Worm (Caenorhabditis elegans) whole organism, midembryonic: Measurements from ENCODE around the gene npr-4.

Source experiments
- T22C8.4 ChIP-seq: fragments of 200-800 bp; sonication (Bioruptor generic); IDR thresholded peaks from 2 replicates; pipeline ENCODE4 v1.3.6; 2022; ENCODE audit warnings: missing genetic modification characterization, missing compliant biosample characterization
- cog-1 ChIP-seq: sonication (generic microtip); optimal IDR thresholded peaks from 2 replicates; lab custom pipeline; 2016; ENCODE audit warnings: missing genetic modification characterization, missing compliant biosample characterization
- flt-1 ChIP-seq: fragments of 200-800 bp; sonication (Bioruptor generic); IDR thresholded peaks from 2 replicates; pipeline ENCODE4 v1.3.6; 2022; ENCODE audit warnings: missing genetic modification characterization, missing compliant biosample characterization
- klf-2 ChIP-seq: fragments of 200-800 bp; sonication (Bioruptor generic); conservative IDR thresholded peaks from 2 replicates; pipeline ENCODE4 v1.3.6; 2022; ENCODE audit warnings: missing genetic modification reagents, missing genetic modification characterization, missing compliant biosample characterization
- med-1 ChIP-seq: sonication (generic microtip); optimal IDR thresholded peaks from 2 replicates; lab custom pipeline; 2017; ENCODE audit warnings: missing genetic modification characterization, mild to moderate bottlenecking, missing compliant biosample characterization, antibody characterized with exemption, missing genetic modification reagents; ENCODE audit not compliant: insufficient read depth
- ref-1 ChIP-seq: fragments of 200-800 bp; sonication (Bioruptor generic); conservative IDR thresholded peaks from 2 replicates; pipeline ENCODE4 v1.3.6; 2022; ENCODE audit warnings: missing genetic modification reagents, missing genetic modification characterization, missing compliant biosample characterization
- tab-1 ChIP-seq: fragments of 200-800 bp; sonication (Bioruptor generic); IDR thresholded peaks from 2 replicates; pipeline ENCODE4 v1.3.6; 2022; ENCODE audit warnings: missing genetic modification characterization, missing compliant biosample characterization
- ztf-23 ChIP-seq: fragments of 200-800 bp; sonication (Bioruptor generic); IDR thresholded peaks from 2 replicates; pipeline ENCODE4 v1.3.6; 2022; ENCODE audit warnings: missing genetic modification reagents, missing genetic modification characterization, missing compliant biosample characterization
- ztf-29 ChIP-seq: fragments of 200-800 bp; sonication (Bioruptor generic); IDR thresholded peaks from 2 replicates; pipeline ENCODE4 v1.3.6; 2022; ENCODE audit warnings: missing genetic modification reagents, missing genetic modification characterization, missing compliant biosample characterization

Gene npr-4

DNA sequence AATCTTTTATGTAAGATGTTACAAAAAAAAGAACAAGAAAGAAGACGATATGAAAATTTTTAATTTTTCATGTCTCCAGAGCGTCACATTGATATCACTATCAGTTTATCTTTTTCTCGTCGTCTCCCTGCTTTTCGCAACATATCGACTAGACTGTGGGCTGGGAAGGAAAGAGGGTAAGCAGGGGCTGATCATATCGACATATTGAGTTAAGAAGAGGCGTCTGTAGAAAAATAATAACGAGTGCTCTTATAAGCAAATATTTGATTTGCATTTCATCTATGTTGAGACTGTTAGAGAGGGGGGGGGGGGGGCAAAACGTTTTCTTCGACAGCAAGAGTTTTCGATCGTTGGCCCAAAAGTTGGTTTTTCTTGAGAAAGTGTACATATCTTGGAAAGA, 32.5 kb downstream of the npr-4 start:
- TF ChIP-seq T22C8.4: no peak
- TF ChIP-seq ztf-29 (GFP tag; lab: Robert Waterston, UW): no peak
- no peak for TF ChIP-seq klf-2 (GFP tag; lab: Robert Waterston, UW)
- TF ChIP-seq tab-1 (GFP tag; lab: Robert Waterston, UW): no peak
- no peak for TF ChIP-seq cog-1
- TF ChIP-seq flt-1 (GFP tag; lab: Robert Waterston, UW): no peak
- TF ChIP-seq med-1 (GFP tag; lab: Kevin White, UChicago): no peak
- no peak for TF ChIP-seq ref-1 (GFP tag; lab: Robert Waterston, UW)
- no peak for TF ChIP-seq ztf-23

DNA sequence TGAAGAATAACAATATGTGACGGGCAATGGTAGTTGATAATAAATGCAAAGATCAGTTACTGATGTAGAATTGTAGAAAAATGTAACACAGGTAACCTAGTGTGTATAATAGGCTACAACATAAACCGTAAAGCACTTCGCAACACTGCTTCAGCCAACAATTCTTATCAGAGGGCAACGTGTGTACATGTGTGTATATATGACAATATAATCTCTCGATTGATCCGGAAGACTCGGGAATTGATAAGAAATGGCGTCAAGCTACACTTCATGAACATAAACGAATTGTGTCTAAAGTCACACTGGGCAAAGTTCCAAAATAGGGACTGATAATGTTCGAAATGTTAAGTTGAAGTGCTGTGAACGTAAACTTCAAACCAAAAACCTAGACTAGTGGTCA, 33.0 kb downstream of the npr-4 start:
- TF ChIP-seq flt-1 (GFP tag; lab: Robert Waterston, UW): no peak
- TF ChIP-seq ztf-29 (GFP tag; lab: Robert Waterston, UW): no peak
- TF ChIP-seq cog-1: no peak
- TF ChIP-seq ref-1 (GFP tag; lab: Robert Waterston, UW): no peak
- TF ChIP-seq klf-2 (GFP tag; lab: Robert Waterston, UW): no peak
- no peak for TF ChIP-seq ztf-23
- no peak for TF ChIP-seq med-1 (GFP tag; lab: Kevin White, UChicago)
- no peak for TF ChIP-seq T22C8.4
- no peak for TF ChIP-seq tab-1 (GFP tag; lab: Robert Waterston, UW)

DNA sequence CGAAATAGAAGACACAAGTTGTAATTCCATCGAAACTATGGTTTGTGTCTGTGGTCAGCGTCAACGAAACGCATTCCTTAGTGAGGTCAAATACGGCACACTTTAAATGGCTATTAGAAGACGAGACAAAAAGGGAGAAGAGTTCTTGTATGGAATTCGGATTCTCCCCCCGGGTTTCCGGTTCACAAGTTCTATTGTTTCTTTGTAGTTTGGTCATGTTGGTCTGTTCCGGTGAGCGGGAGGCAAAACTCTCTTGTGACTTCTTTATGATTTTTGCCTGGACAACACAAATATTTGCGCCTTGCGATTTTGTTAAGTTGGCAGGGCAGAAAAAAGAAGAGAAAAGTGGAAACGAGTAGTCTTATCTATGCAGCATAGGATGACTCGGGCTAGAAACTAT, 33.6 kb downstream of the npr-4 start:
- TF ChIP-seq tab-1 (GFP tag; lab: Robert Waterston, UW) (no peak), ztf-23 (no peak), cog-1 (no peak), ref-1 (GFP tag; lab: Robert Waterston, UW) (no peak), med-1 (GFP tag; lab: Kevin White, UChicago) (no peak)

DNA sequence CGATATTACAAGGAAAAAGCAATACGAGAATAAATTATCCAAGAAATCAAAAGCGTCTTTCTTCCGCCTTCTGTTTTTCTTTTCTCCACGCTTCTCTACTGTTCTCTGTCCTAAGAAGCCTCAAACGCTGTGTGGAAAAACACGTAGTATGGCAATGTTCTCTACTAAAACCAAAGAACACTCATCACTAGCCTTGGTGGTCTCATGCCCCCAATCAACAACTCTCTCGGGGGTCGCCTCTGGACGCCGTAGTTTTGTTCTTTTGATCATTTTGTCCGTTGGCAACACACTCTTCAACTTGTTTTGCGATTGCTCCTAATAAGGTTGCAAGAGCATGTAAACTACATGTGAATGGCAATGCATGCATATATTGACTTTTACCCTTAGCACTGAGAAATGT, 34.2 kb downstream of the npr-4 start:
- no peak for TF ChIP-seq ztf-29 (GFP tag; lab: Robert Waterston, UW)
- TF ChIP-seq cog-1: no peak
- no peak for TF ChIP-seq T22C8.4
- no peak for TF ChIP-seq klf-2 (GFP tag; lab: Robert Waterston, UW)
- TF ChIP-seq med-1 (GFP tag; lab: Kevin White, UChicago): no peak

DNA sequence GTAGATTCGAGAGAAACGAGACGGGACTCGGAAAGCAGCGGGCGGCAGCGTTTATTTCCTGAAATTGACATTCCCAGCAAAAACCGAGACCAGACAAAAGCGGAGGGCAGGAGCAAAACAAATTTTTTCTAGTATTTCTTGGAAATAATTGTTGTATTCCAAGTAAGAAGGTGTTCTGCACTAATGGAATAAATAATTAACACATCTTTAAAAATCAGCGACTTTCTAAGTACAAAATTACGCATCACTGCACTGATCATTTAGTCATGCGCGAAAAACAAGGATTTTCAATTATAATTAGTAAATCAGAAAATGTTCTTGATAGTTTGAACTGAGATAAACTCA, 35.0 kb downstream of the npr-4 start:
- TF ChIP-seq T22C8.4 (no peak), ref-1 (GFP tag; lab: Robert Waterston, UW) (no peak), cog-1 (no peak), klf-2 (GFP tag; lab: Robert Waterston, UW) (no peak), ztf-29 (GFP tag; lab: Robert Waterston, UW) (no peak), flt-1 (GFP tag; lab: Robert Waterston, UW) (no peak), tab-1 (GFP tag; lab: Robert Waterston, UW) (no peak), med-1 (GFP tag; lab: Kevin White, UChicago) (no peak), ztf-23 (no peak)

DNA sequence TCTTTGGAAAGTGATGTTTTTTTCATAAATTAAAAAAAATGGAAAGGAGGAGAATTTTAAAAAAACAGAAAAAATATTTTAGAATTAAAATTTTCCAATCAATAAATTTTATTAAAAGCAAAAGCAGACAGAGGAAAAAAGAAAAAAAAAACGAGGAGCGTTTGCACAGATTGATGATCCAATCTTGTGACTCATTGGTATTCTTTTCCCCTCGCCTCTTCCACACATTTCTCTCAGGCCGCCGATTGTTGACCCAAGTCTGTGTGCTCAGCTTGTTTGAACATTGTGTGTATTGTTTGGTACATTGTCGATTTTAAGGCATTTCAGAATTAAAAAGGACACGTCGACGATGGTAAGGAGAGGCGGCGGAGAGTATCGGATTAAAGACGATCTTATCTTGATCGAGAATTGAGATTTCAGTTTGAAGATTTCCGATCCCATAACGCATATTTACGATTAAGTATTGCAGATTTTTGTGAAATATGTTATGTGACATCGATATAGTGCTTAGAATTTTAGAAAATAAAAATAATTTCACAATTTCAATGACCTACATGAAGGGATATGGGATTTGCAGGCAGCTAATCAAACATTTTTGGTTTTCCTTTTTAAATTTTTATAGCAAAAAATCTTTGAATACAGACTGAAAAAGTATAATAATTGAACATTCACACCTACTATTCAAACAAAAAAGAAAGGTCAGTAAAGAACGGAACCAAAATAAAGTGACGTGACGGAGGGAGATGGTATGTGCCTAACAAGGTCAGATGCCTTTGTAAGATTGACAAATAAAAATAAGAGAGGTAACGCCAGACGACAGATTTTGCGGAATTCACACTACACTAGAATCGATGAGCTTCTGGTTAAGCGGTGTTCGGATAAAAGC, 35.6 kb downstream of the npr-4 start:
- TF ChIP-seq ztf-23 (no peak), T22C8.4 (no peak), ztf-29 (GFP tag; lab: Robert Waterston, UW) (no peak), tab-1 (GFP tag; lab: Robert Waterston, UW) (no peak), ref-1 (GFP tag; lab: Robert Waterston, UW) (no peak), cog-1 (no peak), klf-2 (GFP tag; lab: Robert Waterston, UW) (no peak), med-1 (GFP tag; lab: Kevin White, UChicago) (no peak), flt-1 (GFP tag; lab: Robert Waterston, UW) (no peak)

DNA sequence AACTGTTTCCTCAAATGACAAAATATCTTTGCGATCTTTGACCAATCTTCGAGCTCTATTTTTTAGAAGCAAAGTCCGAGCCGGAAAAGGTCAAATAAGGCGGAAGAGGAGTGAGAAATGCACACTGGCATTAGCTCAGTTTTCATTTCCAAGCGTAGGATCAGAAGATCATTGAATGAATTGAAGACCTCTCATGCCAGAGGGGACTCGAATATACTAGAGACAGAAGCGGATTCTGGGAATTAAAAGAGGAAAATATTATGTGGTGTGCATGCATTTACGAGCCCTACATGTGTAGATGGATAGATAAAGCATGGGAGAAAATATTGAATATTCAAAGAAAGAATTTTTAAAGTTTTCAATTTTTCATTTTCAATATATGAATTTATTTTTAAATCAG, 38.1 kb downstream of the npr-4 start:
- no peak for TF ChIP-seq cog-1
- no peak for TF ChIP-seq klf-2 (GFP tag; lab: Robert Waterston, UW)
- TF ChIP-seq med-1 (GFP tag; lab: Kevin White, UChicago): no peak
- no peak for TF ChIP-seq ztf-29 (GFP tag; lab: Robert Waterston, UW)
- TF ChIP-seq ref-1 (GFP tag; lab: Robert Waterston, UW): no peak
- no peak for TF ChIP-seq flt-1 (GFP tag; lab: Robert Waterston, UW)
- no peak for TF ChIP-seq ztf-23
- no peak for TF ChIP-seq T22C8.4
- TF ChIP-seq tab-1 (GFP tag; lab: Robert Waterston, UW): no peak

DNA sequence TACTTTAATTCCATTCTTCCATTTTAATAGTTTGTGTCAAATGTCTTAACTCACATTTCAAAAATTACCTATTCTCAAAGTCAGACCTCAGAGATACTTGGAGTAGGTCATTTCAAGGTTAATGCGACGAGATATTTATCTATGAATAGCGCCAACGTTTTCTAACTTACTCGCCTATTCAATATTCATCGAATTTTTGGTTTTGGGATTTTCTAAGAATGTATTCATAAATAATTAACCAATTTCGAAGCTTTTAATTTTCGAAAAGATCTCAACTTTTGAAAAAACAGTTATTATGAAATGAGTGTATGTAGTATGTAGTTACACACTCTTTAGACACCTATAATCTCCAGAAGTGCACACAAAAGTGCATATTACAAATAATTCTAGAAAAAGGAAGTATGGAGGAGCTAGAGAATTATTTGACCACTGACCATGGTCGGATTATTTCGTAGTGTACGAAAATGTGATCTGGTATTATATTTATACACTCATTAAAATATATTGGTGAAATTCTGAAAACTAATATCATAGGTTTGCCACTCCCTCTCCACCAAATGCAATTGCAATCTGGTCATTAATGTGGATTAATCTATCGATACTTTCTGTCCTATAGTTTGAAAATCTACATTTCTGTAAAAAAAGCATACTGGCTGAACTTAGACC, 38.9 kb downstream of the npr-4 start:
- no peak for TF ChIP-seq cog-1
- TF ChIP-seq ztf-29 (GFP tag; lab: Robert Waterston, UW): no peak
- no peak for TF ChIP-seq T22C8.4
- no peak for TF ChIP-seq tab-1 (GFP tag; lab: Robert Waterston, UW)
- TF ChIP-seq ztf-23: no peak
- TF ChIP-seq ref-1 (GFP tag; lab: Robert Waterston, UW): no peak
- no peak for TF ChIP-seq flt-1 (GFP tag; lab: Robert Waterston, UW)
- TF ChIP-seq klf-2 (GFP tag; lab: Robert Waterston, UW): no peak
- TF ChIP-seq med-1 (GFP tag; lab: Kevin White, UChicago): no peak

DNA sequence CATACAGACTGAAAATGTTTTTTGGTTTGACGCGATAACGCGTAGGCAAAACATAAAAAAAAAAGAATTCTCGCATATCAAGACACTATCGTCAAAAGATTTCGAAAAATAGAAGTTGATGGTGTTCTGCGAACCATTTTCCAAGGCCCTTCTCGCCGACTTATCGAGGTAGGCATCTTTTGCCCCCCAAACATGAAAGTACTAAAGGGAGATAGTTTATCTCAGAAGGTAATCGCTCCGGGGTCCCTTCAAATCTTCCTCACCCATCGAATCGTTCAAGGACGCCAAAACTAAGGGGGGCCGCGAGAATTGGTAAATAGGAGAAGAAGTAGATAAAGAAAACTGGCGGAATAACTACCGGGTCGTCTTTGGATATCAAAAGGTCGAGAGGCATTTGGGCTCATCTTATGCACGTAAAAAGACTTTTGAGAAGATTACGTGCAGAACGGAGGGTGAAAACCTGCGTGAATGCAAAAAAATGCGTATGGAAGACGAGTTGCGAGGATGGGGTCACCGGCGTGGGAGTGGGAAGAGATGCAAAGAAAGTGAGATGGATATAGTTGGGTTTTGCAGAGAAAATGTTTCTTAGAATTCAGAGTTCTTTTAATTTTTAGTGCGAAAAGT, 40.0 kb downstream of the npr-4 start:
- TF ChIP-seq T22C8.4 (no peak), ztf-29 (GFP tag; lab: Robert Waterston, UW) (no peak), klf-2 (GFP tag; lab: Robert Waterston, UW) (no peak), cog-1 (no peak), ztf-23 (no peak), tab-1 (GFP tag; lab: Robert Waterston, UW) (no peak), ref-1 (GFP tag; lab: Robert Waterston, UW) (no peak), flt-1 (GFP tag; lab: Robert Waterston, UW) (no peak), med-1 (GFP tag; lab: Kevin White, UChicago) (no peak)
